Fruit fly (Drosophila melanogaster) whole organism, embryonic: ENCODE results near the gene CG13315.

Experiments used
- Atf6 ChIP-seq: fragments of 200-800 bp; sonication (Bioruptor generic); IDR thresholded peaks from 2 replicates; pipeline ENCODE4 v1.3.6; 2022; ENCODE audit warnings: missing biosample characterization, missing genetic modification characterization
- Bgb ChIP-seq: fragments of 200-800 bp; sonication (Bioruptor generic); IDR thresholded peaks from 2 replicates; pipeline ENCODE4 v1.3.6; 2022; ENCODE audit warnings: missing biosample characterization, missing genetic modification characterization; ENCODE audit not compliant: partially characterized antibody
- CG10462 ChIP-seq: fragments of 200-800 bp; sonication (Bioruptor generic); optimal IDR thresholded peaks from 2 replicates; lab custom pipeline; 2016; ENCODE audit warnings: missing biosample characterization, missing genetic modification characterization
- CG10565 ChIP-seq: fragments of 200-800 bp; sonication (Bioruptor generic); optimal IDR thresholded peaks from 3 replicates; lab custom pipeline; 2016; ENCODE audit warnings: missing biosample characterization, mild to moderate bottlenecking, missing genetic modification characterization
- CG12104 ChIP-seq: fragments of 200-800 bp; sonication (Bioruptor generic); optimal IDR thresholded peaks from 3 replicates; lab custom pipeline; 2016; ENCODE audit warnings: missing biosample characterization, missing genetic modification characterization
- CG13123 ChIP-seq: fragments of 200-800 bp; sonication (Bioruptor generic); optimal IDR thresholded peaks from 2 replicates; lab custom pipeline; 2016; ENCODE audit warnings: missing biosample characterization, missing genetic modification characterization
- CG13296 ChIP-seq: fragments of 200-800 bp; sonication (Bioruptor generic); optimal IDR thresholded peaks from 3 replicates; lab custom pipeline; 2018; ENCODE audit warnings: missing biosample characterization, mild to moderate bottlenecking, missing genetic modification characterization
- CG15011 ChIP-seq: fragments of 200-800 bp; sonication (Bioruptor generic); optimal IDR thresholded peaks from 3 replicates; lab custom pipeline; 2018; ENCODE audit warnings: missing biosample characterization, mild to moderate bottlenecking, missing genetic modification characterization
- CG15269 ChIP-seq: fragments of 200-800 bp; sonication (Bioruptor generic); optimal IDR thresholded peaks from 2 replicates; lab custom pipeline; 2018; ENCODE audit warnings: missing biosample characterization, mild to moderate bottlenecking, missing genetic modification characterization, moderate library complexity
- CG16815 ChIP-seq: fragments of 200-800 bp; sonication (Bioruptor generic); optimal IDR thresholded peaks from 3 replicates; lab custom pipeline; 2017; ENCODE audit warnings: missing biosample characterization, mild to moderate bottlenecking, missing genetic modification characterization
- CG18476 ChIP-seq: fragments of 200-800 bp; sonication (Bioruptor generic); optimal IDR thresholded peaks from 2 replicates; lab custom pipeline; 2016; ENCODE audit warnings: missing biosample characterization, mild to moderate bottlenecking, missing genetic modification characterization
- CG18619 ChIP-seq: fragments of 200-800 bp; sonication (Bioruptor generic); optimal IDR thresholded peaks from 3 replicates; lab custom pipeline; 2017; ENCODE audit warnings: missing biosample characterization, mild to moderate bottlenecking, missing genetic modification characterization
- CG18764 ChIP-seq: fragments of 200-800 bp; sonication (Bioruptor generic); optimal IDR thresholded peaks from 3 replicates; lab custom pipeline; 2016; ENCODE audit warnings: missing biosample characterization, missing genetic modification characterization
- CG2712 ChIP-seq: fragments of 200-800 bp; optimal IDR thresholded peaks from 3 replicates; lab custom pipeline; 2019; ENCODE audit warnings: missing biosample characterization, mild to moderate bottlenecking, missing genetic modification characterization, moderate library complexity
- CG2889 ChIP-seq: fragments of 200-800 bp; sonication (Bioruptor generic); IDR thresholded peaks from 3 replicates; pipeline ENCODE4 v1.3.6; 2022; ENCODE audit warnings: missing biosample characterization, missing genetic modification characterization
- CG32767 ChIP-seq: fragments of 200-800 bp; sonication (Bioruptor generic); IDR thresholded peaks from 2 replicates; pipeline ENCODE4 v1.3.6; 2022; ENCODE audit warnings: missing biosample characterization, missing genetic modification characterization
- CG34376 ChIP-seq: fragments of 200-800 bp; sonication (Bioruptor generic); optimal IDR thresholded peaks from 2 replicates; lab custom pipeline; 2018; ENCODE audit warnings: missing biosample characterization, mild to moderate bottlenecking, missing genetic modification characterization
- CG6254 ChIP-seq: fragments of 200-800 bp; sonication (Bioruptor generic); optimal IDR thresholded peaks from 3 replicates; lab custom pipeline; 2017; ENCODE audit warnings: mild to moderate bottlenecking, missing biosample characterization, missing genetic modification reagents, missing genetic modification characterization
- CG7839 ChIP-seq: fragments of 200-800 bp; sonication (Bioruptor generic); optimal IDR thresholded peaks from 3 replicates; lab custom pipeline; 2018; ENCODE audit warnings: missing biosample characterization, mild to moderate bottlenecking, missing genetic modification characterization, moderate library complexity
- CG7928 ChIP-seq: fragments of 200-800 bp; sonication (Bioruptor generic); optimal IDR thresholded peaks from 2 replicates; lab custom pipeline; 2017; ENCODE audit warnings: missing biosample characterization, mild to moderate bottlenecking, missing genetic modification characterization
- Ets97D ChIP-seq: fragments of 200-800 bp; sonication (Bioruptor generic); optimal IDR thresholded peaks from 3 replicates; lab custom pipeline; 2016; ENCODE audit warnings: missing biosample characterization, missing genetic modification characterization
- Fer1 ChIP-seq: fragments of 200-800 bp; sonication (Bioruptor generic); optimal IDR thresholded peaks from 2 replicates; lab custom pipeline; 2017; ENCODE audit warnings: missing biosample characterization, mild to moderate bottlenecking, missing genetic modification characterization
- HLH3B ChIP-seq: fragments of 200-800 bp; sonication (Bioruptor generic); IDR thresholded peaks from 2 replicates; pipeline ENCODE4 v1.3.6; 2022; ENCODE audit warnings: missing biosample characterization, missing genetic modification characterization
- Hmr ChIP-seq: fragments of 200-800 bp; sonication (Bioruptor generic); optimal IDR thresholded peaks from 3 replicates; lab custom pipeline; 2017; ENCODE audit warnings: mild to moderate bottlenecking, missing biosample characterization, missing genetic modification reagents, missing genetic modification characterization
- Max ChIP-seq: fragments of 200-800 bp; sonication (Bioruptor generic); optimal IDR thresholded peaks from 2 replicates; lab custom pipeline; 2016; ENCODE audit warnings: missing biosample characterization, mild to moderate bottlenecking, missing genetic modification characterization
- Meics ChIP-seq: fragments of 200-800 bp; sonication (Bioruptor generic); optimal IDR thresholded peaks from 2 replicates; lab custom pipeline; 2017; ENCODE audit warnings: missing biosample characterization, mild to moderate bottlenecking, missing genetic modification characterization
- Six4 ChIP-seq: fragments of 200-800 bp; sonication (Bioruptor generic); optimal IDR thresholded peaks from 2 replicates; lab custom pipeline; 2016; ENCODE audit warnings: missing biosample characterization, missing genetic modification characterization
- Sry-δ ChIP-seq: fragments of 200-800 bp; sonication (Bioruptor generic); optimal IDR thresholded peaks from 2 replicates; lab custom pipeline; 2016; ENCODE audit warnings: missing biosample characterization, missing genetic modification characterization
- Stat92E ChIP-seq, 3 experiments: fragments of >200 bp in 2 of 3; fragments of 200-800 bp in 1 of 3; sonication (Bioruptor generic) in 1 of 3; optimal IDR thresholded peaks; 2 replicates each; lab custom pipeline; 2017 to 2019; ENCODE audit warnings: missing biosample characterization in 3 of 3, missing genetic modification characterization in 3 of 3, mild to moderate bottlenecking in 1 of 3, moderate library complexity in 1 of 3
- Taf1 ChIP-seq: fragments of 200-800 bp; sonication (Bioruptor generic); IDR thresholded peaks from 2 replicates; pipeline ENCODE4 v1.3.6; 2022; ENCODE audit warnings: missing biosample characterization, missing genetic modification characterization
- chinmo ChIP-seq: fragments of 200-800 bp; sonication (Bioruptor generic); IDR thresholded peaks from 4 replicates; pipeline ENCODE4 v1.3.6; 2022; ENCODE audit warnings: missing biosample characterization, missing genetic modification characterization; ENCODE audit not compliant: partially characterized antibody
- chm ChIP-seq: fragments of 200-800 bp; sonication (Bioruptor generic); IDR thresholded peaks from 2 replicates; pipeline ENCODE4 v1.3.6; 2022; ENCODE audit warnings: missing biosample characterization, missing genetic modification characterization
- croc ChIP-seq: fragments of 200-800 bp; sonication (Bioruptor generic); conservative IDR thresholded peaks from 3 replicates; pipeline ENCODE4 v1.3.6; 2022; ENCODE audit warnings: missing biosample characterization, missing genetic modification characterization
- eve ChIP-seq, 2 experiments: fragments of >200 bp; optimal IDR thresholded peaks; 2 replicates each; lab custom pipeline; 2017; ENCODE audit warnings: missing biosample characterization in 2 of 2, missing genetic modification characterization in 2 of 2
- gsb-n ChIP-seq: fragments of 200-800 bp; sonication (Bioruptor generic); optimal IDR thresholded peaks from 3 replicates; lab custom pipeline; 2018; ENCODE audit warnings: missing biosample characterization, mild to moderate bottlenecking, missing genetic modification characterization
- hkb ChIP-seq, 2 experiments: fragments of 200-800 bp in 1 of 2; fragments of >200 bp in 1 of 2; sonication (Bioruptor generic) in 1 of 2; IDR thresholded peaks in 1 of 2; optimal IDR thresholded peaks in 1 of 2; 2 replicates each; pipeline versions ENCODE4 v1.3.6 to Lab custom; 2017 to 2022; ENCODE audit warnings: missing biosample characterization in 1 of 2, missing genetic modification characterization in 1 of 2
- lov ChIP-seq, 2 experiments: fragments of 200-800 bp in 1 of 2; fragments of >200 bp in 1 of 2; sonication (Bioruptor generic) in 1 of 2; IDR thresholded peaks in 1 of 2; optimal IDR thresholded peaks in 1 of 2; 2 replicates in 1 of 2; 3 replicates in 1 of 2; pipeline versions ENCODE4 v1.3.6 to Lab custom; 2017 to 2022; ENCODE audit warnings: missing biosample characterization in 1 of 2, missing genetic modification characterization in 1 of 2
- pfk ChIP-seq: fragments of 200-800 bp; sonication (Bioruptor generic); optimal IDR thresholded peaks from 2 replicates; lab custom pipeline; 2018; ENCODE audit warnings: missing biosample characterization, mild to moderate bottlenecking, missing genetic modification characterization, moderate library complexity
- rib ChIP-seq: fragments of 200-800 bp; sonication (Bioruptor generic); IDR thresholded peaks from 2 replicates; pipeline ENCODE4 v1.3.6; 2022; ENCODE audit warnings: missing biosample characterization, missing genetic modification characterization
- run ChIP-seq: fragments of 200-800 bp; sonication (Bioruptor generic); optimal IDR thresholded peaks from 3 replicates; lab custom pipeline; 2018; ENCODE audit warnings: missing biosample characterization, mild to moderate bottlenecking, missing genetic modification characterization
- sd ChIP-seq: fragments of 200-800 bp; sonication (Bioruptor generic); optimal IDR thresholded peaks from 3 replicates; lab custom pipeline; 2018; ENCODE audit warnings: missing biosample characterization, mild to moderate bottlenecking, missing genetic modification characterization, moderate library complexity
- so ChIP-seq: fragments of 200-800 bp; sonication (Bioruptor generic); IDR thresholded peaks from 3 replicates; pipeline ENCODE4 v1.3.6; 2022; ENCODE audit warnings: missing biosample characterization, missing genetic modification characterization
- tna ChIP-seq: fragments of 200-800 bp; sonication (Bioruptor generic); IDR thresholded peaks from 2 replicates; pipeline ENCODE4 v1.3.6; 2022; ENCODE audit warnings: missing biosample characterization, missing genetic modification characterization; ENCODE audit not compliant: partially characterized antibody
- wdn ChIP-seq: fragments of 200-800 bp; sonication (Bioruptor generic); IDR thresholded peaks from 2 replicates; pipeline ENCODE4 v1.3.6; 2022; ENCODE audit warnings: missing biosample characterization, missing genetic modification characterization
- wek ChIP-seq: fragments of 200-800 bp; sonication (Bioruptor generic); optimal IDR thresholded peaks from 3 replicates; lab custom pipeline; 2018; ENCODE audit warnings: missing biosample characterization, mild to moderate bottlenecking, missing genetic modification characterization, moderate library complexity

Gene CG13315

DNA sequence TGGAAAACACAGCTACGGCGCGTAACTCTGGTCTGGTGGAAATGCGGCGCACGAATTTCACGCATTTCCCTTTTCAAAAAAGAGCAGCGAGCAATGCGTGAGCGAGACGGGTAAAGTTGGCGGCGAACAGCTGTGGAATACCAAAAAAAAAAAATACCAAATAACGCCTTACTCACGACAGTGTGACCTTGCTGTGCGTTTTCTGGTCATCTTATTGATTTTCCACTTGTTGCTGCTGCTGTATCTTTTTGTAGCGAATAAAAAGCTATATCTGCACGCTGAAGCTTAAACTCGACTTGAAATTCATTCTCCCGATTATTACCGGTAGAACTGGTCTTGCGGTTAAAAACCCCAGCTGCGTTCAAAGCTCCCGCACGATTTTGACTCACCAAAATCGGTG, 37.7 kb downstream of the CG13315 start, which contains the start of the genes bol and Dhpr (continued):
- TF ChIP-seq CG15011 (no peak), Sry-δ (GFP tag; lab: Kevin White, UChicago) (peak; percentile 61), Max (GFP tag; lab: Kevin White, UChicago) (peak; percentile 16), tna (GFP tag; lab: Robert Waterston, UW) (no peak), CG15269 (no peak), CG13296 (GFP tag; lab: Kevin White, UChicago) (no peak), lov (optimal IDR thresholded peaks at IDR 0.05; lab: Kevin White, UChicago) (no peak), lov (GFP tag; IDR thresholded peaks at IDR 0.05; lab: Robert Waterston, UW) (peak; percentile 59; the same call in 1 of the 3 replicates), CG32767 (GFP tag; lab: Robert Waterston, UW) (peak; percentile 17; the same call in 1 of the 2 replicates), pfk (GFP tag; lab: Kevin White, UChicago) (peak; percentile 0), croc (no peak), chm (GFP tag; lab: Robert Waterston, UW) (peak; percentile 42; the same call in 1 of the 2 replicates), CG7928 (GFP tag; lab: Kevin White, UChicago) (no peak), hkb (optimal IDR thresholded peaks at IDR 0.05; lab: Kevin White, UChicago) (no peak), hkb (GFP tag; IDR thresholded peaks at IDR 0.05; lab: Robert Waterston, UW) (peak; percentile 33; the same call in 1 of the 2 replicates), gsb-n (tag; lab: Kevin White, UChicago) (peak; percentile 22), sd (tag; lab: Kevin White, UChicago) (peak; percentile 39), CG10565 (GFP tag; lab: Kevin White, UChicago) (no peak), so (0 out of 3 replicates have a peak, but pooled peaks have one; percentile 24), Bgb (GFP tag; lab: Robert Waterston, UW) (peak; percentile 46; the same call in 1 of the 2 replicates), CG13123 (no peak), wek (GFP tag; lab: Kevin White, UChicago) (no peak), HLH3B (no peak), Six4 (GFP tag; lab: Kevin White, UChicago) (no peak), CG2712 (tag; lab: Kevin White, UChicago) (peak; percentile 2)
- TF ChIP-seq, all 482 proteins: peak for 133

DNA sequence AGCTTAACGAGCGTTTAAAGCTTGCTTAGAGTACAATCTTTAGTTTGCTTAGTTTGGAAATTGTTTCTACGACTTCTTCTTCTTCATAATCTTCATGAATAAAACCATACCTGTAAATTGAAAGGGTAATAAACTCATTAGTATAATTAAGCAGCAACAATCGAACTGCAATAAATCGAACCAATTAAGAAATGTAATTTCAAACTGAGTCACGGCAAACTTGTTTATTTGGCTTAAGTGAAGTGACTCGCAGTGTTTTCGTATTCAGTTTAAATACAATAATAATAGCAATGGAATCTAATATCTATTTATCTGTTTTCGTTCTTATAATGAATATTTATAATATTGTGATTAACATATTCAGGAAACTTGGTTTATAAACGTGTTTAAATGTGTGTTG, 39.1 kb downstream of the CG13315 start:
- TF ChIP-seq eve (GFP tag; optimal IDR thresholded peaks at IDR 0.05; lab: Kevin White, UChicago) (peak in 1 of 2 experiments; percentile 54), chinmo (GFP tag; lab: Robert Waterston, UW) (0 out of 4 replicates have a peak, but pooled peaks have one; percentile 33), CG18476 (GFP tag; lab: Kevin White, UChicago) (no peak), Taf1 (no peak), Stat92E (GFP tag; optimal IDR thresholded peaks at IDR 0.05; lab: Kevin White, UChicago) (no peak)

- TF ChIP-seq CG10462 (GFP tag; lab: Kevin White, UChicago) (peak; percentile 31), CG18764 (GFP tag; lab: Kevin White, UChicago) (no peak), CG18619 (no peak), CG6254 (no peak), rib (GFP tag; lab: Robert Waterston, UW) (no peak), Fer1 (GFP tag; lab: Kevin White, UChicago) (no peak), CG7839 (tag; lab: Kevin White, UChicago) (no peak), Ets97D (GFP tag; lab: Kevin White, UChicago) (peak; percentile 45), CG34376 (peak; percentile 58), CG16815 (no peak), Meics (no peak), CG2889 (GFP tag; lab: Robert Waterston, UW) (no peak), wdn (GFP tag; lab: Robert Waterston, UW) (no peak), CG13296 (GFP tag; lab: Kevin White, UChicago) (no peak), Hmr (GFP tag; lab: Kevin White, UChicago) (no peak), run (tag; lab: Kevin White, UChicago) (no peak), Atf6 (GFP tag; lab: Robert Waterston, UW) (no peak), CG12104 (no peak)
Measured at dm6 chr3L:9136976-9137954, 40.6 kb downstream of the CG13315 start, which contains the start of the genes Use1 and nwk. Use1 (minus strand) TSS chr3L:9137181. nwk (plus strand) TSS chr3L:9137860.
